Fruit fly (Drosophila melanogaster) S2 (cell line): ENCODE measurements around the gene CG17404.
A peak's percentile ranks its signal among the peaks of the same experiment; 100 is the strongest.

Experiments used
- CG8478 ChIP-seq: fragments of >200 bp; optimal IDR thresholded peaks from 2 replicates; lab custom pipeline; 2018
- CTCF ChIP-seq, 2 experiments: fragments of >200 bp; optimal IDR thresholded peaks; 2 replicates each; lab custom pipeline; 2018

Gene CG17404

DNA sequence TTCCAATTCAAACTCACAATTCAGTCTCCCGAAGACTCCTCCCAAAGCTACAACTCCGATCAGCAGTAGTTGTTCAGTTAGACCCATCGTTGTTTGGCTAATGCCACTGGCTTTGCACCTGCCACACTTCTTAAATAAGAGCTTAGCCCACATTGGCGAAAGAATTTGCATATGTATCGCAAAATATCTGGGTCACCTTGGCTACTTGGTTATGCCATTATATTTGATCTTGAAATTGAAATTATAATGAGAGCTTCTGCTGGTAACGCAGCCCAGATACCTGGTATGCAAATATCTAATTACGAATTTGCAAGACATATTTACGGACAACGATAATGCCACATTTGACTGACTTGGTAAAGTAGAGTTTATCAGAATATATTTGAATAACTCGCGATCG is at the start of gene CG17404:
CG17404 (minus strand) TSS at position 101 of the 400 bp plus-strand sequence.
- TF ChIP-seq CG8478 (lab: Kevin White, UChicago) = no peak
- TF ChIP-seq CTCF (optimal IDR thresholded peaks at IDR 0.05; lab: Kevin White, UChicago) = no peak

DNA sequence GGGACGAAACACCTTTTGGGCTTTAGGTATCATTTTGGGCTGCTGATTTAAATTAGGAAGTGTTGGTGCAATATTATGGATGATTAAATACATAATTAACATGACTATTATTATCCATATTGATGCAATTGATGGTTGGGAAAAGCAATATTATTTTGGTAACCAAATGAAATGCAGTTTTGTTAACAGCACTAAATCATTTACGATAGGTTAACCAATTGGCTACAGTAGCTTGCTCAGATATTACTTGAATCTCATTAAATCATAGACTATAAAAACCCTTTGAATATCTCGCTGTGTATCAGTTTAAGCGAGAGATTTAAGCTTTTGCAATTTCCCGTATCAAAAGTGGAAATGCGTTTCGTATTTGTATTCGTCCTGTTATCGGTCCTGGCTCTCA is 48.0 kb upstream of the CG17404 start, which contains the start of gene Sfp87B:
Sfp87B (plus strand) TSS at position 301 of the 400 bp plus-strand sequence.
- TF ChIP-seq CG8478 (lab: Kevin White, UChicago) = no peak
- TF ChIP-seq CTCF (optimal IDR thresholded peaks at IDR 0.05; lab: Kevin White, UChicago) = no peak

DNA sequence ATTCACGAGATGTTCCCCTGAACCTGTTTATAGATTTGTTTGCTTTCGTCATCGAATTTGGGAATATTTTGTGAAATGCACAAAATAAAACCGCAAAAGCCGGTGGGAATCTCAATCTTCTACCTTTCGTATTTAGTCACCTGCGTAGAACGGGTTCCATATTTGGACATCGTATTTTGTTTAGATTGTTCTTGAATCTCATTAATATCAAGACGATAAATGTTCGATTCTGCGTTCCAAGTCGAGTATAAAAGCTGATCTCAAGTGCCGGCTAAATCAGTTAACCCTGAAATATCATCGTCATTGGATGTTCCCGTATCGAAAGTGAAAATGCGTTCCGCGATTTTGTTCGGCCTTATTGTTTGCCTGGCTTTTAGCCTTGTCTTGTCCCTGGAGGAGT is 45.8 kb upstream of the CG17404 start, which contains the start of gene CG17738:
CG17738 (plus strand) TSS at position 301 of the 400 bp plus-strand sequence.
- TF ChIP-seq CTCF (optimal IDR thresholded peaks at IDR 0.05; lab: Kevin White, UChicago) (no peak), CG8478 (lab: Kevin White, UChicago) (no peak)

DNA sequence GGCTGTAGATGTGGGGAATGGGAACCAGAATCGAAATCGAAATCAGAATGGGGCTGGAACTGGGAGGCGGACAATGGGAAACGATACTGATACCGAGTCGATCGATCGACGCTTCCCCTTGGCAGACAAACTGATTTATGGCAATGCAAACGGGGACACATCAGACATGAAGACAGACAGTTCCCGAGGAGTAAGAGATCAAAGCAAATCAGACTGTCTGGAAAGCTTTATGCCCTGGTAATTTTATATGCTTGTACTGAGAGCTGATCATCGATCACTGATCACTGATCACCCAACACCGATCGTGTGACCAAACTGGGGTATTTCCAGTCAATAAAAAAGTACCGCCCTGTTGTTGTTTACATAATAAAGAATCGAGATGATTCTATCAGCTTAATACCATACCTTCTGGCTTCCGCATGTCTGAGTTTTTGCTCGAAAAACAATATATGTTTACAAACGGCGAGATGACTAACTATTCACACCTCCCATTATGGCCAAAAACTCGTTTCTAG is 45.1 kb upstream of the CG17404 start:
- TF ChIP-seq CTCF (optimal IDR thresholded peaks at IDR 0.05; lab: Kevin White, UChicago) (no peak), CG8478 (lab: Kevin White, UChicago) (no peak)

DNA sequence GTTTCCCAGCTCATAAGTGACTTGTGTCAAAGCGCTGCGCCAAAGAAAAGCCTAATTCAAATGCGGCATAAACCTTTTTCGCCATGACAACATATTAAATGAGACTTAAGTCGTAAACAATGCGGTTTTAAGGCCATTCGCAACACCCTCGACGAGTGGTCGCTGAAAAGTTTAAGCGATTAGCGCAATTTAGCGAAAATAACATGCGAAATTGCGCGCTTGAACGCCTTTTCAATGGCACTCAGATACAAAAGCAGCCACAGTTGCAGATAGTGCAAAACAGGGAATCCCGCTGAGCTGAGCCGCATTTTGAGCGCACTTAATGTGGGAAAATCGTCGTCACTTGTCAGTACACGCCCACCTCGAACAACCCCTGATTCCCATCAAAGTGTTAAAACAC is 35.9 kb upstream of the CG17404 start, which contains the start of gene CG44038:
CG44038 (plus strand) TSS at position 301 of the 400 bp plus-strand sequence.
- no peak for TF ChIP-seq CG8478 (lab: Kevin White, UChicago)
- TF ChIP-seq CTCF (optimal IDR thresholded peaks at IDR 0.05; lab: Kevin White, UChicago) = no peak

DNA sequence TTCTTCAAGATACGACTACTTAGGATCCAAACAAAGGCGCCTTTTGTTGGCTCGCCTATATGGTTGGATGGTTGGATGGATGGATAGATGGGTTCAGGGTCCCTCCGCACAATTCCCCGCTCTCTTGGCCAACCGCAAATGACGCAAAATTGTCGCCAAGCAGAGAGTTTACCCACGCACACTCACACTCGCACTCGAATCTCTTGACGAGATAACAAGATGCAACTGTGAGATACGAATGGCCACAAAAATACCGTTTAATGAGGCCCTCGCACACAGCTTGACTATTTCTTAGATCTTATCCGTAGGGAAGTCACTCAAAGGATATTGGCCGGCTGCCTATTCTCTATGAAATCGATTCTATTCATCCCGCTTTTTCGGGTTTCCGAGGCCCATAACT is 35.0 kb upstream of the CG17404 start:
- TF ChIP-seq CG8478 (lab: Kevin White, UChicago) (no peak), CTCF (optimal IDR thresholded peaks at IDR 0.05; lab: Kevin White, UChicago) (no peak)

DNA sequence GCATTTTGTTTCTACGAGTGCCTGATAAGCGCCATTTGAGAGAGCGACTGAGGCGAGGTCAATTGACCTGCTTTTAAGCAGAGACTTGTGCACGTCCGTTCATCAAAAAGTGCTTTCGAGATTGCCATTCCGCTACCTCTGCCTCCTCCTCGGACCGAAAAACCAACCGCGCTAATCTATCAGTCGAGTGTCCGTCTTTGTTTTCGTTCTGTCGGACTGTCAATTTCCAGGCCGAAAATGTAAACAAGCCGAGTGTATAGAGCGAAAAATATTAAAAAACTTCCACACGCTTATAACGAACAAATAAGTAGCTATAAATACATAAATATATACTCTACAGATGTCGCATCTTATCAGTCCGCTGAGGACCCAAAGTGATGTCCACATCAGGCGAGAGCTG is 34.2 kb upstream of the CG17404 start:
- TF ChIP-seq CG8478 (lab: Kevin White, UChicago) (no peak), CTCF (optimal IDR thresholded peaks at IDR 0.05; lab: Kevin White, UChicago) (no peak)

DNA sequence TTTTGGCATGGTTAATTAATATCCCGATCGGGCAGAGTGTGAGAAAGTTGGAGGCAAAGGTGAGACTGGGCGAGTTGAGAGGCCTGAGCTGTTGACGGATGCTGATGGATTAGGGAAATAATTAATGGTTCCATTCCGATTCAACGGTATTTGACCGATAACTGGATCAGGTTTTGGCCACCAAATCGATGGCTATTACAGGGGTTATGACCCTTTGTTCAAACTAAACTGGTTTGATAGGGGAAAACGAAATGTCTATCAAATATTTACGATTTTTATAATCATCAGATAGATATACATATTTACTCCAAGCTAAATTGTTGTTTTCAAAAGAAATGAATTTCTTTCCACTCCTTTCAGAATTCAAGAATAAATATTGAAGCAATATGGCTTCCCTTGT is 33.6 kb upstream of the CG17404 start, which contains the start of the genes CG44037 and svp:
CG44037 (plus strand) TSS at position 301 of the 400 bp plus-strand sequence.
svp (plus strand) TSS at position 301 of the 400 bp plus-strand sequence.
- TF ChIP-seq CTCF (optimal IDR thresholded peaks at IDR 0.05; lab: Kevin White, UChicago) (no peak), CG8478 (lab: Kevin White, UChicago) (no peak)

DNA sequence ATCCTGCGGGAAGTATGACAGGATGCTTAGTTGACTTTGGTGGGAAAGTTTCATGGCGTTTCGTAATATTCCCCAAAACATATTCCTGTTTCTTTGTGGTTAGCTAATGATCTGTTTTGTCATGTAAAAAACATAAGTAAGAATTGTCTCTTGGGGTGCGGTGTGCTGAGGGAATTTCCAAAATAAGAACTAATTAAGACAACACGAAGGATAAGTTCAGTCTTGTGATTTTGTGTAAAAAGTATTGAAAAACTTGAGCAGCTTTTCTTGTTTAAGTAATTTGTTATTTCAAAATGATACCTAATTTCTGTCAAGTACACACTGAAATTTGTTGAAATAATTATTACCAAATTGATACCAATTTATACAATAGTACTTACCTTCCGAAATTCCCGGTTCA is 29.1 kb upstream of the CG17404 start, which contains the start of gene CG3942:
CG3942 (plus strand) TSS at position 301 of the 400 bp plus-strand sequence.
- no peak for TF ChIP-seq CTCF (optimal IDR thresholded peaks at IDR 0.05; lab: Kevin White, UChicago)
- TF ChIP-seq CG8478 (lab: Kevin White, UChicago) = no peak

DNA sequence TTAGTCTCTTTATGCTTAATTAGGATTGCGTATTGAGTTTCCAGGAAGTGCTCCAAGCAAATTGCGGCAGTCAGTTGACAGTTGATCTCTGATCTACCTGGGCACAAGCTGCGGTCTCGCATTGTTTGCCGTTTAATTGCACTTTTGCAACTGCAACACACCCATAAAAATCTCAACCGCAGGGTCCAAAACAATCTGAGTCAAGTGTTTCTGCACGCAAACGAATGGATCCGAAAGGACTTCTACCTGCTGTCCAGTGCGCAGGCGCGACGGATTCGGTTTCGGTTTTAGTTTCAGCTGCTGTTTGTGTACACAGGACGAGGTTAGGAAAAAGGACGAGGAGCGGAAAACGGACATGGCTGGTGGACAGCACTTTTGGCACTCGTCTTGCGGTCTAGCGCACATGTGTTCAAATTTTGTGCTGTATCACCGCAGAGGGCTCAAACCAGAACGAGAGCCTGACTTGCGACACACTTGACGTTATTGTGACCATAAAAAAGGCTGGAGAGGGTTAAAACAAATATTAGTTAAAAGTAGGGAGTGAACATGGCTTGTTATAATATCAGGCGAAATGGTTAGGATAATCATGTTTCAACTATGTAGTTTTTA is 27.7 kb upstream of the CG17404 start:
- TF ChIP-seq CTCF (optimal IDR thresholded peaks at IDR 0.05; lab: Kevin White, UChicago) (no peak), CG8478 (lab: Kevin White, UChicago) (no peak)

DNA sequence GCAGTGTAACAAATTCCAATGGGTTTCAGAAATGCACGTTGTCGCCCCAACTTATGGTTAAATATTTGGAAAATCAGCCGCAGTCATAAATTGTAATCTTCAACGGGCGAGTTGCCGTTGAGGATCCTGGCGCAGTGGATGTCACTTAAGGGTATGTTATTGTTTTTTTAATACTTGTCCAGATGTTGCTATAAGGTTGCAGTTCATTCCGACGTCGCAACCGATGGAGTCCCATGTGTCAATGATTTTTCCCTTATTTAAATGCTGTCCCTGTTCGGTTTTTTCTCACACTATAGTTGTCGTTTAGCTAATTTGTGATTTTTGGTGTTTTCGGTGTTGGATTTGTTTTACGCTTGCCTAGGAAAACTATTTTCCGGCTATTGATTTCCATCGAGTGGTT is 26.7 kb upstream of the CG17404 start:
- TF ChIP-seq CG8478 (lab: Kevin White, UChicago) (no peak), CTCF (optimal IDR thresholded peaks at IDR 0.05; lab: Kevin White, UChicago) (no peak)

DNA sequence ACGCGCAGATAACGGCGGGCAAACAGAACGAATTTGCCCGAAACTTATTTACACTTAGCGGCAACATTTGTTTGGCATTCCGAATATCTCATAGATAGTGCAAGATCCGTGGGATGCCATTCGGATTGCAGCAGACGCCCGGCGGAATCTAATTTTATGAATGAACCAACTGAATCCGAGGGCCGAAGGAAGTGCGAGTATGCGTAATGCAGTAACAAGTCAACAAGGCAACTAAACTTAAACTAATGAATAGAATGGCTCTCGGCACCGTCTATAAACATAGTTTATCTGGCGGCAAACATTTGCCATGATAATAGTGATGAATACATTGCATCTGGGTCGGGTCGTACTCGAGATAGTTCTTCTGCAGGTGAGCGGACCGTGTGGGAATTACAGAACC is 25.4 kb upstream of the CG17404 start:
- no peak for TF ChIP-seq CG8478 (lab: Kevin White, UChicago)
- TF ChIP-seq CTCF (optimal IDR thresholded peaks at IDR 0.05; lab: Kevin White, UChicago) = no peak

DNA sequence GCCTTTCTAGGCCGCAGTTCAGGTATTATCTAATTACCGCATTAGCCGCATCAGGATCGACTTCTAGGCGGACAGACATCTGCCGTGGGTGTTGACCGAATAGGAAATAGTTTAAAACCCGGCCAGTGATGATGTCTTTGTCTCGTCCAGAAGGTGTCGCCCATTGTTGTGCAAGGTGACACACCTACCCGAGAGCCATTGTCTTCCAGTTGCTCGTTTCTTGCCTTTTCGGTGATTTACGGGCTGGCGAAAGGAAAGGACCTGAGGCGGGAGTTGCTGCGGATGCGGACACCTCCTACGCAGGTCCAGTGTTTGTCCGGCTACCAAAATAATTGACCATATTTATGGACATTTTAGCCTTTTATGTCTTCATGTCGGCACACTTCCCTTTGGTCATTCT is 23.4 kb upstream of the CG17404 start:
- TF ChIP-seq CG8478 (lab: Kevin White, UChicago) (no peak), CTCF (optimal IDR thresholded peaks at IDR 0.05; lab: Kevin White, UChicago) (peak in 1 of 2 experiments; percentile 2)

DNA sequence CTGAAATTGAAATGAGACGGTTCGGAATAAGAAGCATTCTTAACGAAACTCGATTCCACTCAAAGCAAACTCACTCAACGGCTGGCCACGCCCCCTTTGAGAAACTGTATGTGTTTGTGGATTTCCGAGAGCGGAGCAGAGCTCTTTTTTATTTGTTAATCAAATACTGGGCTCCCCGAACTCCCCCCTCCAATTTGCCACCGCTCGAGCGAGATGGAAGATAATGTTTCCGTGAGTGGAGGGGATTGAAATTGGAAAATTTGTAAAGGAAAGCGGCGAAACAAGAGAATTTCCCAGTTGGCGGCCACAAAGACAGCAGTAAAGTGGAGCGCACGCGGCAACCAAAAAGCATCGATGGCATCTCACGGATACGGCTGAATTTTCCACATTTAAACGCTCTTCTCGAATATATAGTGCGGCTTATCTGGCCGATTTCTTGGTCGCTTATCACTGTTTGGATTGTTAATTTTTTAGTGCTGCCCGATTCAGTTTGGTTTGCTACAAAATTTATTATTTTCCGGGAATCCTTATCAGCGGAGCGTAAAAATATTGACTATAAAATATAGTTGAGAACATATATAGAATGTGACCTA is 19.7 kb upstream of the CG17404 start:
- TF ChIP-seq CG8478 (lab: Kevin White, UChicago) (no peak), CTCF (optimal IDR thresholded peaks at IDR 0.05; lab: Kevin White, UChicago) (no peak)

DNA sequence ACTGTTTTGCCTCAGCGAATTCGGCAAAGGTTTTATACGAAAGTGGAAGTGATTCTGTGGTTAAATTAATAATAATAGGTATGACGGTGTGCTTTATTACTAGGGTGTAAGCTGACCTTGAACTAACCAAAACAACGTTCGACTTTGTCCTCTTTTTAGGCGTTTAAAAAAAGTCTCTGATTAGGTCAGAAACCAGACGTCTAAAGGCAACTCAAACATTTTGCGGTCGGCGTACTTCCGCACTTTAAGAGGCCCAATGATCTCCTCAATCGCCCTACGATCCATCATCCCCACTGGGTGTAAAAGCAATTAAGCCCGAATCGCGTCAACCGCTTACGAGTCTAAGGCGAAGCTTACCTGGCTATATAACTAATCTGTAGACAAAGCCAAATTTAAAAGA is 14.3 kb upstream of the CG17404 start, which contains the start of gene Cyp313a3:
Cyp313a3 (minus strand) TSS at position 101 of the 400 bp plus-strand sequence.
- TF ChIP-seq CTCF (optimal IDR thresholded peaks at IDR 0.05; lab: Kevin White, UChicago) (no peak), CG8478 (lab: Kevin White, UChicago) (no peak)
